Fruit fly (Drosophila melanogaster) whole organism, wandering third instar larva: ENCODE measurements around the gene CG8813.

Experiments
- CG32264 ChIP-seq: fragments of 200-800 bp; sonication (Bioruptor generic); optimal IDR thresholded peaks from 2 replicates; lab custom pipeline; 2016; ENCODE audit warnings: missing biosample characterization, missing genetic modification characterization
- GATAd ChIP-seq: sonication (Bioruptor generic); optimal IDR thresholded peaks from 2 replicates; lab custom pipeline; 2016; ENCODE audit warnings: missing biosample characterization, missing genetic modification characterization
- Myc ChIP-seq: fragments of >200 bp; optimal IDR thresholded peaks from 2 replicates; lab custom pipeline; 2017
- Rel ChIP-seq, 2 experiments: fragments of 200-800 bp; sonication (Bioruptor generic) in 1 of 2; optimal IDR thresholded peaks; 2 replicates in 1 of 2; 3 replicates in 1 of 2; lab custom pipeline; 2016 to 2019; ENCODE audit warnings: mild to moderate bottlenecking in 2 of 2, missing biosample characterization in 2 of 2, missing genetic modification characterization in 2 of 2, moderate library complexity in 1 of 2
- fru ChIP-seq: fragments of 200-800 bp; sonication (Bioruptor generic); optimal IDR thresholded peaks from 3 replicates; lab custom pipeline; 2016; ENCODE audit warnings: missing biosample characterization, mild to moderate bottlenecking, missing genetic modification characterization
- lola ChIP-seq: fragments of >200 bp; optimal IDR thresholded peaks from 2 replicates; lab custom pipeline; 2017; ENCODE audit warnings: missing biosample characterization, missing genetic modification characterization
- pan ChIP-seq: fragments of >200 bp; optimal IDR thresholded peaks from 2 replicates; lab custom pipeline; 2017
- psq ChIP-seq: fragments of 200-800 bp; sonication (Bioruptor generic); optimal IDR thresholded peaks from 3 replicates; lab custom pipeline; 2017; ENCODE audit warnings: missing biosample characterization, mild to moderate bottlenecking, missing genetic modification characterization, moderate library complexity
- rgr ChIP-seq: fragments of 200-800 bp; sonication (Bioruptor generic); optimal IDR thresholded peaks from 3 replicates; lab custom pipeline; 2016; ENCODE audit warnings: missing biosample characterization, mild to moderate bottlenecking, missing genetic modification characterization

DNA sequence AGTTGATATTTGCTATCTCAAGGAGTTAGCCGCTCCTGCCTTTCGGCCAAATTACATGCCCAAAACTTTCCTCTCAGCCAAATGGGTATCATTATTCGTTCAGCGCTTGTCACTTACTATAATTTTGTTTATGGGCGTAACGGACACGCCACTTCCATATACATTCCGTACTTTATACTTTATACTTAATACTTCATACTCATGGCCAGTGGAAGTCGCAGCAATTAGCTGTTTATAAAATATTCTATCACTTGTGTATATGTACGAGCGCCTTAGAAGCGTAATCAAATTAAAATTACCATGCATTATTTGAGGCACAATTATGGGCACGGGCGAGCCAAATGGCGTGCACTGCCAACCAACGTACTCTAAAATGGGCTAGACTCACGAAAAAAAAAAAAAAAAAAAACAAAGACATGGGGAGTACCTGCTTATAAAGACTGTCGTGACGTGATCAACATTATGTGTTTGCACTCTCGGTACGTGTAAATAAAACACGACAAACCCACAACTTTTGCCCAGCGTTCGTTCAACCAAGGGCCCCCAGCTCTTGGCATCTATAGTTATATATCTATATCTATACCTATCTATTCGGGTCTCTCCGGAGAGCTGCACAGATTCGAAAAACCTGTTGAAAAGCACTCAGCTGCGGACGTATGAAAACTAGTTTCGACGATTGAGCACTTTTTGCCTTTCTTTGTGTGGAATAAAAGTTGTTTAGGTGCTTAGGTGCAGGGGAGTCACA lies 8.1 kb upstream of the CG8813 start:
- TF ChIP-seq fru (GFP tag; lab: Kevin White, UChicago) (no peak), psq (GFP tag; lab: Kevin White, UChicago) (no peak), lola (GFP tag; lab: Kevin White, UChicago) (no peak), pan (no peak), CG32264 (GFP tag; lab: Kevin White, UChicago) (no peak), Myc (lab: Kevin White, UChicago) (no peak), Rel (GFP tag; optimal IDR thresholded peaks at IDR 0.05; lab: Kevin White, UChicago) (no peak), Rel (tag; optimal IDR thresholded peaks at IDR 0.05; lab: Kevin White, UChicago) (no peak), rgr (GFP tag; lab: Kevin White, UChicago) (no peak), GATAd (no peak)
